Fruit fly (Drosophila melanogaster) Kc167 (cell line): ENCODE data around the gene Ttc19.

Experiments used
- Myc ChIP-seq: fragments of >200 bp; optimal IDR thresholded peaks from 2 replicates; lab custom pipeline; 2017; ENCODE audit warnings: missing external identifiers
- Sin3A ChIP-seq: fragments of >200 bp; optimal IDR thresholded peaks from 2 replicates; lab custom pipeline; 2018; ENCODE audit warnings: missing external identifiers
- h ChIP-seq: fragments of >200 bp; optimal IDR thresholded peaks from 3 replicates; lab custom pipeline; 2018; ENCODE audit warnings: missing external identifiers
- insv ChIP-seq: fragments of >200 bp; optimal IDR thresholded peaks from 3 replicates; lab custom pipeline; 2018; ENCODE audit warnings: missing external identifiers
- psq ChIP-seq: fragments of >200 bp; optimal IDR thresholded peaks from 2 replicates; lab custom pipeline; 2017; ENCODE audit warnings: missing external identifiers
- ttk ChIP-seq: sonication (Bioruptor generic); optimal IDR thresholded peaks from 2 replicates; lab custom pipeline; 2017; ENCODE audit warnings: missing external identifiers

Ttc19 gene

dm6 chr2L:19063090-19063692, 18.2 kb upstream of the Ttc19 start, which contains the start of gene Dus4:
Gene Dus4 (plus strand): TSS chr2L:19063295.
- no peak for TF ChIP-seq Myc (lab: Kevin White, UChicago)

dm6 chr2L:19058916-19059315, 14.0 kb upstream of the Ttc19 start, which contains the start of gene Phlpp:
Gene Phlpp (plus strand): TSS chr2L:19059129.
- TF ChIP-seq insv (lab: Kevin White, UChicago) (no peak), h (lab: Kevin White, UChicago) (no peak), ttk (lab: Kevin White, UChicago) (no peak), Sin3A (no peak)

- no peak for TF ChIP-seq Sin3A
- no peak for TF ChIP-seq psq
- TF ChIP-seq Myc (lab: Kevin White, UChicago), result no peak
- TF ChIP-seq ttk (lab: Kevin White, UChicago), result no peak
- TF ChIP-seq h (lab: Kevin White, UChicago), result no peak
- no peak for TF ChIP-seq insv (lab: Kevin White, UChicago)
Observed at dm6 chr2L:19057799-19058198, 12.9 kb upstream of the Ttc19 start.

- no peak for TF ChIP-seq Sin3A
- TF ChIP-seq ttk (lab: Kevin White, UChicago), result no peak
- TF ChIP-seq psq, result no peak
- no peak for TF ChIP-seq h (lab: Kevin White, UChicago)
- no peak for TF ChIP-seq Myc (lab: Kevin White, UChicago)
- no peak for TF ChIP-seq insv (lab: Kevin White, UChicago)
Observed at dm6 chr2L:19054516-19054887, 9.6 kb upstream of the Ttc19 start.

- TF ChIP-seq ttk (lab: Kevin White, UChicago), result no peak
- TF ChIP-seq Myc (lab: Kevin White, UChicago), result no peak
- no peak for TF ChIP-seq insv (lab: Kevin White, UChicago)
- TF ChIP-seq Sin3A, result no peak
- no peak for TF ChIP-seq h (lab: Kevin White, UChicago)
- no peak for TF ChIP-seq psq
Observed at dm6 chr2L:19053860-19054515, 9.0 kb upstream of the Ttc19 start, which contains the start of gene CG10492. Gene CG10492 (plus strand): TSS chr2L:19054078.

- no peak for TF ChIP-seq Myc (lab: Kevin White, UChicago)
- TF ChIP-seq Sin3A, result no peak
- TF ChIP-seq psq, result no peak
- no peak for TF ChIP-seq insv (lab: Kevin White, UChicago)
- no peak for TF ChIP-seq ttk (lab: Kevin White, UChicago)
- no peak for TF ChIP-seq h (lab: Kevin White, UChicago)
Observed at dm6 chr2L:19051534-19052100, 6.7 kb upstream of the Ttc19 start, which contains the start of gene Rpn3. Gene Rpn3 (plus strand): TSS chr2L:19051790.

dm6 chr2L:19048912-19049311, 4.0 kb upstream of the Ttc19 start, which contains the start of gene CG10470:
Gene CG10470 (plus strand): TSS chr2L:19049076.
- no peak for TF ChIP-seq psq
- no peak for TF ChIP-seq h (lab: Kevin White, UChicago)
- no peak for TF ChIP-seq insv (lab: Kevin White, UChicago)
- TF ChIP-seq ttk (lab: Kevin White, UChicago), result no peak
- no peak for TF ChIP-seq Sin3A
- TF ChIP-seq Myc (lab: Kevin White, UChicago), result no peak

dm6 chr2L:19041590-19041989, 3.4 kb downstream of the Ttc19 start, which contains the start of gene Catsup:
Gene Catsup (plus strand): TSS chr2L:19041862.
- TF ChIP-seq ttk (lab: Kevin White, UChicago) (no peak), Myc (lab: Kevin White, UChicago) (no peak), h (lab: Kevin White, UChicago) (no peak), psq (no peak), Sin3A (no peak), insv (lab: Kevin White, UChicago) (no peak)

- TF ChIP-seq psq, result no peak
Observed at dm6 chr2L:19037455-19037854, 7.5 kb downstream of the Ttc19 start.

dm6 chr2L:19037011-19037410, 7.9 kb downstream of the Ttc19 start:
- TF ChIP-seq Sin3A (no peak), insv (lab: Kevin White, UChicago) (no peak), psq (no peak), h (lab: Kevin White, UChicago) (no peak), Myc (lab: Kevin White, UChicago) (no peak), ttk (lab: Kevin White, UChicago) (no peak)

dm6 chr2L:19036105-19036714, 8.7 kb downstream of the Ttc19 start:
- TF ChIP-seq h (lab: Kevin White, UChicago) (no peak), psq (no peak), ttk (lab: Kevin White, UChicago) (no peak), Myc (lab: Kevin White, UChicago) (no peak), Sin3A (no peak), insv (lab: Kevin White, UChicago) (no peak)

dm6 chr2L:19035013-19035412, 9.9 kb downstream of the Ttc19 start:
- TF ChIP-seq ttk (lab: Kevin White, UChicago), result no peak
- TF ChIP-seq psq, result no peak
- TF ChIP-seq Myc (lab: Kevin White, UChicago), result no peak
- no peak for TF ChIP-seq Sin3A
- TF ChIP-seq h (lab: Kevin White, UChicago), result no peak
- TF ChIP-seq insv (lab: Kevin White, UChicago), result no peak
